Fruit fly (Drosophila melanogaster) whole organism, embryonic: ENCODE results near the gene CG7551.
A peak's percentile ranks its signal among the peaks of the same experiment; 100 is the strongest.

Source experiments
- Ada2b ChIP-seq: fragments of 200-800 bp; sonication (Bioruptor generic); IDR thresholded peaks from 2 replicates; pipeline ENCODE4 v1.3.6; 2022; ENCODE audit warnings: missing biosample characterization, missing genetic modification characterization
- CG12769 ChIP-seq: fragments of 200-800 bp; sonication (Bioruptor generic); optimal IDR thresholded peaks from 2 replicates; lab custom pipeline; 2019; ENCODE audit warnings: missing biosample characterization, mild to moderate bottlenecking, missing genetic modification characterization, moderate library complexity
- CG13894 ChIP-seq: fragments of 200-800 bp; sonication (Bioruptor generic); optimal IDR thresholded peaks from 3 replicates; lab custom pipeline; 2018; ENCODE audit warnings: missing biosample characterization, mild to moderate bottlenecking, missing genetic modification characterization, moderate library complexity
- CG15514 ChIP-seq: fragments of 200-800 bp; sonication (Bioruptor generic); optimal IDR thresholded peaks from 3 replicates; lab custom pipeline; 2017; ENCODE audit warnings: missing biosample characterization, missing genetic modification characterization, mild to moderate bottlenecking, moderate library complexity, missing genetic modification reagents
- CG17359 ChIP-seq: fragments of 200-800 bp; sonication (Bioruptor generic); optimal IDR thresholded peaks from 3 replicates; lab custom pipeline; 2018; ENCODE audit warnings: missing biosample characterization, mild to moderate bottlenecking, missing genetic modification characterization, moderate library complexity
- CG2199 ChIP-seq: fragments of 200-800 bp; sonication (Bioruptor generic); IDR thresholded peaks from 3 replicates; pipeline ENCODE4 v1.3.6; 2022; ENCODE audit warnings: missing biosample characterization, missing genetic modification characterization
- CG30431 ChIP-seq: fragments of 200-800 bp; sonication (Bioruptor generic); optimal IDR thresholded peaks from 2 replicates; lab custom pipeline; 2017; ENCODE audit warnings: missing biosample characterization, missing genetic modification characterization
- CG32767 ChIP-seq: fragments of 200-800 bp; sonication (Bioruptor generic); IDR thresholded peaks from 2 replicates; pipeline ENCODE4 v1.3.6; 2022; ENCODE audit warnings: missing biosample characterization, missing genetic modification characterization
- CG33213 ChIP-seq: fragments of 200-800 bp; sonication (Bioruptor generic); optimal IDR thresholded peaks from 3 replicates; lab custom pipeline; 2016; ENCODE audit warnings: missing biosample characterization, missing genetic modification characterization
- CG4820 ChIP-seq: fragments of 200-800 bp; sonication (Bioruptor generic); optimal IDR thresholded peaks from 3 replicates; lab custom pipeline; 2016; ENCODE audit warnings: missing biosample characterization, missing genetic modification characterization
- CG6175 ChIP-seq: fragments of 200-800 bp; sonication (Bioruptor generic); IDR thresholded peaks from 3 replicates; pipeline ENCODE4 v1.3.6; 2022; ENCODE audit warnings: missing biosample characterization, missing genetic modification characterization
- CG6683 ChIP-seq: fragments of 200-800 bp; sonication (Bioruptor generic); optimal IDR thresholded peaks from 2 replicates; lab custom pipeline; 2017; ENCODE audit warnings: missing biosample characterization, mild to moderate bottlenecking, missing genetic modification characterization, missing genetic modification reagents
- CG8359 ChIP-seq: fragments of 200-800 bp; sonication (Bioruptor generic); optimal IDR thresholded peaks from 2 replicates; lab custom pipeline; 2017; ENCODE audit warnings: missing biosample characterization, mild to moderate bottlenecking, missing genetic modification characterization, borderline replicate concordance
- Eip74EF ChIP-seq, 2 experiments: fragments of 200-800 bp in 1 of 2; fragments of >200 bp in 1 of 2; sonication (Bioruptor generic) in 1 of 2; optimal IDR thresholded peaks; 2 replicates each; lab custom pipeline; 2017 to 2019; ENCODE audit warnings: missing biosample characterization in 2 of 2, missing genetic modification characterization in 2 of 2, mild to moderate bottlenecking in 1 of 2, moderate library complexity in 1 of 2
- Fer1 ChIP-seq: fragments of 200-800 bp; sonication (Bioruptor generic); optimal IDR thresholded peaks from 2 replicates; lab custom pipeline; 2017; ENCODE audit warnings: missing biosample characterization, mild to moderate bottlenecking, missing genetic modification characterization
- Hr78 ChIP-seq, 2 experiments: fragments of 200-800 bp in 1 of 2; fragments of >200 bp in 1 of 2; sonication (Bioruptor generic) in 1 of 2; optimal IDR thresholded peaks; 2 replicates each; lab custom pipeline; 2017 to 2019; ENCODE audit warnings: missing biosample characterization in 2 of 2, missing genetic modification characterization in 2 of 2, mild to moderate bottlenecking in 1 of 2, moderate library complexity in 1 of 2
- Mad ChIP-seq: fragments of 200-800 bp; sonication (Bioruptor generic); optimal IDR thresholded peaks from 2 replicates; lab custom pipeline; 2016; ENCODE audit warnings: missing biosample characterization, missing genetic modification characterization
- PHDP ChIP-seq: fragments of 200-800 bp; sonication (Bioruptor generic); optimal IDR thresholded peaks from 3 replicates; lab custom pipeline; 2018; ENCODE audit warnings: missing biosample characterization, mild to moderate bottlenecking, missing genetic modification characterization, moderate library complexity
- Rfx ChIP-seq: fragments of 200-800 bp; sonication (Bioruptor generic); IDR thresholded peaks from 2 replicates; pipeline ENCODE4 v1.3.6; 2022; ENCODE audit warnings: missing biosample characterization, missing genetic modification characterization
- Rx ChIP-seq: fragments of 200-800 bp; sonication (Bioruptor generic); IDR thresholded peaks from 2 replicates; pipeline ENCODE4 v1.3.6; 2022; ENCODE audit warnings: missing biosample characterization, missing genetic modification characterization
- Sox102F ChIP-seq: fragments of 200-800 bp; sonication (Bioruptor generic); optimal IDR thresholded peaks from 2 replicates; lab custom pipeline; 2018; ENCODE audit warnings: missing biosample characterization, mild to moderate bottlenecking, missing genetic modification characterization, moderate library complexity
- Sry-β ChIP-seq: fragments of 200-800 bp; sonication (Bioruptor generic); optimal IDR thresholded peaks from 2 replicates; lab custom pipeline; 2018; ENCODE audit warnings: missing biosample characterization, mild to moderate bottlenecking, missing genetic modification characterization, moderate library complexity
- Tbp ChIP-seq: fragments of >200 bp; optimal IDR thresholded peaks from 2 replicates; lab custom pipeline; 2018; ENCODE audit warnings: missing biosample characterization, missing genetic modification characterization
- ac ChIP-seq: fragments of 200-800 bp; sonication (Bioruptor generic); optimal IDR thresholded peaks from 3 replicates; lab custom pipeline; 2017; ENCODE audit warnings: missing biosample characterization, mild to moderate bottlenecking, missing genetic modification characterization
- amos ChIP-seq: fragments of 200-800 bp; sonication (Bioruptor generic); IDR thresholded peaks from 2 replicates; pipeline ENCODE4 v1.3.6; 2022; ENCODE audit warnings: missing biosample characterization, missing genetic modification characterization; ENCODE audit not compliant: partially characterized antibody
- ash1 ChIP-seq: fragments of 200-800 bp; sonication (Bioruptor generic); optimal IDR thresholded peaks from 2 replicates; lab custom pipeline; 2018; ENCODE audit warnings: missing biosample characterization, mild to moderate bottlenecking, missing genetic modification characterization
- ato ChIP-seq: fragments of 200-800 bp; sonication (Bioruptor generic); IDR thresholded peaks from 2 replicates; pipeline ENCODE4 v1.3.6; 2022; ENCODE audit warnings: missing biosample characterization, missing genetic modification characterization; ENCODE audit not compliant: partially characterized antibody
- cad ChIP-seq: fragments of >200 bp; optimal IDR thresholded peaks from 2 replicates; lab custom pipeline; 2017; ENCODE audit warnings: missing biosample characterization, missing genetic modification characterization
- cas ChIP-seq: fragments of 200-800 bp; sonication (Bioruptor generic); IDR thresholded peaks from 2 replicates; pipeline ENCODE4 v1.3.6; 2022; ENCODE audit warnings: missing biosample characterization, missing genetic modification characterization
- cwo ChIP-seq: fragments of 200-800 bp; sonication (Bioruptor generic); optimal IDR thresholded peaks from 3 replicates; lab custom pipeline; 2017; ENCODE audit warnings: missing biosample characterization, missing genetic modification characterization, mild to moderate bottlenecking, moderate library complexity, missing genetic modification reagents
- da ChIP-seq: fragments of 200-800 bp; sonication (Bioruptor generic); optimal IDR thresholded peaks from 2 replicates; lab custom pipeline; 2016; ENCODE audit warnings: missing biosample characterization, missing genetic modification characterization
- dmrt99B ChIP-seq: fragments of 200-800 bp; sonication (Bioruptor generic); optimal IDR thresholded peaks from 2 replicates; lab custom pipeline; 2018; ENCODE audit warnings: missing biosample characterization, mild to moderate bottlenecking, missing genetic modification characterization, moderate library complexity
- fru ChIP-seq: fragments of >200 bp; optimal IDR thresholded peaks from 2 replicates; lab custom pipeline; 2017
- grn ChIP-seq: fragments of 200-800 bp; sonication (Bioruptor generic); optimal IDR thresholded peaks from 3 replicates; lab custom pipeline; 2017; ENCODE audit warnings: missing biosample characterization, missing genetic modification characterization
- gsb-n ChIP-seq: fragments of 200-800 bp; sonication (Bioruptor generic); optimal IDR thresholded peaks from 3 replicates; lab custom pipeline; 2018; ENCODE audit warnings: missing biosample characterization, mild to moderate bottlenecking, missing genetic modification characterization
- lola ChIP-seq, 3 experiments: fragments of >200 bp in 2 of 3; fragments of 200-800 bp in 1 of 3; sonication (Bioruptor generic) in 1 of 3; optimal IDR thresholded peaks; 2 replicates each; lab custom pipeline; 2017 to 2019; ENCODE audit warnings: missing biosample characterization in 3 of 3, missing genetic modification characterization in 3 of 3, mild to moderate bottlenecking in 1 of 3, moderate library complexity in 1 of 3
- pnt ChIP-seq: fragments of 200-800 bp; sonication (Bioruptor generic); optimal IDR thresholded peaks from 3 replicates; lab custom pipeline; 2016; ENCODE audit warnings: missing biosample characterization, missing genetic modification characterization
- pros ChIP-seq: fragments of 200-800 bp; sonication (Bioruptor generic); optimal IDR thresholded peaks from 3 replicates; lab custom pipeline; 2019; ENCODE audit warnings: missing biosample characterization, mild to moderate bottlenecking, missing genetic modification characterization, moderate library complexity
- run ChIP-seq: fragments of 200-800 bp; sonication (Bioruptor generic); optimal IDR thresholded peaks from 3 replicates; lab custom pipeline; 2018; ENCODE audit warnings: missing biosample characterization, mild to moderate bottlenecking, missing genetic modification characterization
- scrt ChIP-seq: fragments of 200-800 bp; sonication (Bioruptor generic); optimal IDR thresholded peaks from 2 replicates; lab custom pipeline; 2018; ENCODE audit warnings: missing biosample characterization, mild to moderate bottlenecking, missing genetic modification characterization, moderate library complexity
- slp2 ChIP-seq: fragments of 200-800 bp; sonication (Bioruptor generic); optimal IDR thresholded peaks from 2 replicates; lab custom pipeline; 2016; ENCODE audit warnings: missing biosample characterization, missing genetic modification characterization
- sqz ChIP-seq: fragments of 200-800 bp; sonication (Bioruptor generic); optimal IDR thresholded peaks from 3 replicates; lab custom pipeline; 2018; ENCODE audit warnings: missing biosample characterization, mild to moderate bottlenecking, missing genetic modification characterization
- tin ChIP-seq: fragments of 200-800 bp; sonication (Bioruptor generic); optimal IDR thresholded peaks from 3 replicates; lab custom pipeline; 2016; ENCODE audit warnings: missing biosample characterization, missing genetic modification characterization
- tll ChIP-seq, 2 experiments: fragments of 200-800 bp in 1 of 2; fragments of >200 bp in 1 of 2; sonication (Bioruptor generic) in 1 of 2; optimal IDR thresholded peaks; 2 replicates each; lab custom pipeline; 2017 to 2019; ENCODE audit warnings: missing biosample characterization in 2 of 2, missing genetic modification characterization in 2 of 2, mild to moderate bottlenecking in 1 of 2, moderate library complexity in 1 of 2
- ttk ChIP-seq: fragments of 200-800 bp; sonication (Bioruptor generic); IDR thresholded peaks from 2 replicates; pipeline ENCODE4 v2.1.2; 2022; ENCODE audit warnings: missing biosample characterization, missing genetic modification characterization
- unpg ChIP-seq: fragments of 200-800 bp; sonication (Bioruptor generic); optimal IDR thresholded peaks from 3 replicates; lab custom pipeline; 2018; ENCODE audit warnings: missing biosample characterization, mild to moderate bottlenecking, missing genetic modification characterization, moderate library complexity
- wek ChIP-seq: fragments of 200-800 bp; sonication (Bioruptor generic); optimal IDR thresholded peaks from 3 replicates; lab custom pipeline; 2018; ENCODE audit warnings: missing biosample characterization, mild to moderate bottlenecking, missing genetic modification characterization, moderate library complexity

Gene CG7551

dm6 chr3L:11418041-11418674 is 40.1 kb upstream of the CG7551 start (continued):
- TF ChIP-seq tin (GFP tag; lab: Kevin White, UChicago) (peak; percentile 93), cad (no peak), amos (GFP tag; lab: Robert Waterston, UW) (no peak), cas (GFP tag; lab: Robert Waterston, UW) (no peak), da (GFP tag; lab: Kevin White, UChicago) (peak; percentile 85), ato (GFP tag; lab: Robert Waterston, UW) (no peak), CG33213 (peak; percentile 74), sqz (GFP tag; lab: Kevin White, UChicago) (peak; percentile 84)

- TF ChIP-seq ttk (GFP tag; lab: Robert Waterston, UW) (no peak), CG17359 (tag; lab: Kevin White, UChicago) (no peak), Rfx (GFP tag; lab: Robert Waterston, UW) (peak; percentile 24; the same call in 1 of the 2 replicates), CG32767 (GFP tag; lab: Robert Waterston, UW) (no peak; the same call in 1 of the 2 replicates), CG13894 (tag; lab: Kevin White, UChicago) (peak; percentile 80), run (tag; lab: Kevin White, UChicago) (peak; percentile 38), Tbp (GFP tag; lab: Kevin White, UChicago) (no peak), Ada2b (GFP tag; lab: Robert Waterston, UW) (0 out of 2 replicates have a peak, but pooled peaks have one; percentile 4), gsb-n (tag; lab: Kevin White, UChicago) (peak; percentile 34), scrt (GFP tag; lab: Kevin White, UChicago) (no peak), CG4820 (GFP tag; lab: Kevin White, UChicago) (no peak), ash1 (no peak), wek (GFP tag; lab: Kevin White, UChicago) (no peak), cwo (GFP tag; lab: Kevin White, UChicago) (peak; percentile 39), grn (no peak), slp2 (GFP tag; lab: Kevin White, UChicago) (no peak), amos (GFP tag; lab: Robert Waterston, UW) (no peak), fru (lab: Kevin White, UChicago) (no peak), ac (GFP tag; lab: Kevin White, UChicago) (no peak), CG12769 (tag; lab: Kevin White, UChicago) (peak; percentile 55), lola (GFP tag; optimal IDR thresholded peaks at IDR 0.05; lab: Kevin White, UChicago) (no peak), unpg (no peak), Mad (GFP tag; lab: Kevin White, UChicago) (no peak), pros (GFP tag; lab: Kevin White, UChicago) (no peak), CG8359 (no peak), Fer1 (peak; percentile 28), pnt (GFP tag; lab: Kevin White, UChicago) (no peak), CG15514 (no peak), dmrt99B (tag; lab: Kevin White, UChicago) (peak; percentile 14), PHDP (tag; lab: Kevin White, UChicago) (peak; percentile 15), Sox102F (GFP tag; lab: Kevin White, UChicago) (no peak), tll (GFP tag; optimal IDR thresholded peaks at IDR 0.05; lab: Kevin White, UChicago) (no peak), CG6175 (peak; percentile 66; the same call in 1 of the 3 replicates), Rx (no peak), CG30431 (GFP tag; lab: Kevin White, UChicago) (no peak), CG6683 (GFP tag; lab: Kevin White, UChicago) (no peak), Sry-β (GFP tag; lab: Kevin White, UChicago) (no peak), CG2199 (GFP tag; lab: Robert Waterston, UW) (peak; percentile 91), Hr78 (GFP tag; optimal IDR thresholded peaks at IDR 0.05; lab: Kevin White, UChicago) (peak in 1 of 2 experiments; percentile 45), Eip74EF (GFP tag; optimal IDR thresholded peaks at IDR 0.05; lab: Kevin White, UChicago) (peak in 1 of 2 experiments; percentile 27)
These were observed 38.9 kb upstream of the CG7551 start for dm6 chr3L:11419344-11419743.
